Fruit fly (Drosophila melanogaster): Measurements from ENCODE around the gene RagA-B.

Gene RagA-B

DNA sequence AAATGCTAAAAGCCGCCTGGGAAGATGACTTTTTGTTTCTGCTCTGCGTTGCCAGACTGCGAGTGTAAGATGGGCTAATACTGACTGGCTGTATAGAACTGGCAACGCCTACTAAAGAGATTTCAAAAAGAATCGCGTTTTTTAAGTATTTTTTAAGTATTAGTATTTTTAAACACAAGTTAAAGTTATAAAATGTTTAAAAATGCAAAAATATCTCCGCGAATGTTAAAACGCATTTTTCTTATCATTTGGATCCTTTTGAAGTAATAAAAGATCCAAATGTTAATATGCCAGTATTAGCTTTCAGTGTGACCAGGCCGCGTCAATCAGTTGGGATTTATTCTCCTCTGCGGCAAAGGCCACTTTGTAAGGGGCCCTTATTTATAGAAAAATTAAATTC, 22.0 kb upstream of the RagA-B start, which contains the start of the genes Prosbeta3 and Iru (continued):
- no peak for TF ChIP-seq tin (GFP tag; optimal IDR thresholded peaks at IDR 0.05)
- TF ChIP-seq unc-4 (GFP tag; IDR thresholded peaks at IDR 0.05; ENCODE audit: partially characterized antibody), result 0 out of 2 replicates have a peak, but pooled peaks have one; percentile 28
- peak; percentile 59 for TF ChIP-seq HmgZ (tag; optimal IDR thresholded peaks at IDR 0.05)
- TF ChIP-seq crp (GFP tag; optimal IDR thresholded peaks at IDR 0.05), result peak in 1 of 2 experiments; percentile 34
- TF ChIP-seq CG15514 (GFP tag; optimal IDR thresholded peaks at IDR 0.05), result peak; percentile 39
- TF ChIP-seq CG8290 (GFP tag; optimal IDR thresholded peaks at IDR 0.05), result peak; percentile 12
- no peak for TF ChIP-seq CG8290 (tag; optimal IDR thresholded peaks at IDR 0.05)
- no peak for TF ChIP-seq CG10147 (GFP tag; optimal IDR thresholded peaks at IDR 0.05)
- peak; percentile 86 for TF ChIP-seq Lhr (GFP tag; optimal IDR thresholded peaks at IDR 0.05)
- TF ChIP-seq CG2712 (tag; optimal IDR thresholded peaks at IDR 0.05), result peak; percentile 20
- no peak for TF ChIP-seq CG31388 (GFP tag; optimal IDR thresholded peaks at IDR 0.05)
- TF ChIP-seq bab2 (GFP tag; optimal IDR thresholded peaks at IDR 0.05), result peak; percentile 32
- TF ChIP-seq Sry-δ (GFP tag; optimal IDR thresholded peaks at IDR 0.05), result peak; percentile 24
- no peak for TF ChIP-seq corto (GFP tag; optimal IDR thresholded peaks at IDR 0.05)
- peak; percentile 73 for TF ChIP-seq stwl (tag; optimal IDR thresholded peaks at IDR 0.05)
- no peak for TF ChIP-seq CG12769 (tag; optimal IDR thresholded peaks at IDR 0.05)
- TF ChIP-seq kay (GFP tag; optimal IDR thresholded peaks at IDR 0.05), result peak; percentile 10
- peak; percentile 35 for TF ChIP-seq sug (tag; optimal IDR thresholded peaks at IDR 0.05)
- peak; percentile 86 for TF ChIP-seq sens (GFP tag)
- TF ChIP-seq CG7372 (GFP tag; IDR thresholded peaks at IDR 0.05), result no peak
- TF ChIP-seq Myb (GFP tag; optimal IDR thresholded peaks at IDR 0.05), result peak; percentile 51
- TF ChIP-seq CG4617 (GFP tag; optimal IDR thresholded peaks at IDR 0.05; ENCODE audit: borderline replicate concordance), result peak; percentile 45
- TF ChIP-seq Dp (GFP tag; optimal IDR thresholded peaks at IDR 0.05), result peak; percentile 58
- peak; percentile 12 for TF ChIP-seq CG1603 (tag; optimal IDR thresholded peaks at IDR 0.05)
- peak; percentile 80 for TF ChIP-seq pzg (GFP tag; optimal IDR thresholded peaks at IDR 0.05)
- TF ChIP-seq CG13894 (tag; optimal IDR thresholded peaks at IDR 0.05), result peak; percentile 5
- TF ChIP-seq pnt (GFP tag; optimal IDR thresholded peaks at IDR 0.05), result no peak
- no peak for TF ChIP-seq CG1832 (GFP tag; optimal IDR thresholded peaks at IDR 0.05)
- no peak for TF ChIP-seq Lpt (GFP tag; optimal IDR thresholded peaks at IDR 0.05)
- no peak for TF ChIP-seq CG7839 (tag; optimal IDR thresholded peaks at IDR 0.05)
- peak; percentile 87 for TF ChIP-seq gfzf (GFP tag; optimal IDR thresholded peaks at IDR 0.05)
- peak in 1 of 2 experiments; percentile 45 for TF ChIP-seq Pdp1 (GFP tag; optimal IDR thresholded peaks at IDR 0.05)
- no peak for TF ChIP-seq CG17568 (GFP tag; optimal IDR thresholded peaks at IDR 0.05)
- TF ChIP-seq MESR4 (GFP tag; optimal IDR thresholded peaks at IDR 0.05), result no peak
- 0 out of 2 replicates have a peak, but pooled peaks have one; percentile 7 for TF ChIP-seq Scr (GFP tag; IDR thresholded peaks at IDR 0.05; ENCODE audit: partially characterized antibody)
- no peak for TF ChIP-seq Six4 (GFP tag; optimal IDR thresholded peaks at IDR 0.05)
- peak; percentile 78 for TF ChIP-seq trem (tag; optimal IDR thresholded peaks at IDR 0.05)
- TF ChIP-seq ac (GFP tag; optimal IDR thresholded peaks at IDR 0.05), result no peak
- no peak for TF ChIP-seq CG4730 (GFP tag; IDR thresholded peaks at IDR 0.05)
- peak; percentile 48; the same call in 1 of the 2 replicates for TF ChIP-seq CG3847 (GFP tag; IDR thresholded peaks at IDR 0.05)
- TF ChIP-seq CG30020 (tag; optimal IDR thresholded peaks at IDR 0.05), result peak; percentile 47
- no peak for TF ChIP-seq bcd (GFP tag; optimal IDR thresholded peaks at IDR 0.05)
- no peak for TF ChIP-seq CG15269 (tag; optimal IDR thresholded peaks at IDR 0.05)
- peak; percentile 51 for TF ChIP-seq BEAF-32 (GFP tag; optimal IDR thresholded peaks at IDR 0.05)
- peak; percentile 14 for TF ChIP-seq mam (GFP tag; optimal IDR thresholded peaks at IDR 0.05)
